Fruit fly (Drosophila melanogaster): ENCODE data around the gene r-cup.

r-cup gene

dm6 chrX:21040505-21040904 lies 14.8 kb upstream of the r-cup start, which contains the start of gene CG15449:
Gene CG15449 (minus strand): TSS chrX:21040605.
- TF ChIP-seq rgr (GFP tag; optimal IDR thresholded peaks at IDR 0.05) (no peak), sage (GFP tag; optimal IDR thresholded peaks at IDR 0.05) (no peak), CG9705 (GFP tag; optimal IDR thresholded peaks at IDR 0.05) (no peak), usp (GFP tag; optimal IDR thresholded peaks at IDR 0.05) (no peak)

dm6 chrX:21035938-21036324 lies 10.2 kb upstream of the r-cup start:
- TF ChIP-seq woc (GFP tag; optimal IDR thresholded peaks at IDR 0.05), result peak; percentile 13
- no peak for TF ChIP-seq OdsH (GFP tag; optimal IDR thresholded peaks at IDR 0.05)

- no peak for TF ChIP-seq N (GFP tag; optimal IDR thresholded peaks at IDR 0.05)
- TF ChIP-seq CrebA (GFP tag; optimal IDR thresholded peaks at IDR 0.05; ENCODE audit: borderline replicate concordance), result no peak
- TF ChIP-seq woc (GFP tag; optimal IDR thresholded peaks at IDR 0.05), result no peak
- TF ChIP-seq tai (GFP tag; optimal IDR thresholded peaks at IDR 0.05), result no peak
- TF ChIP-seq fru (GFP tag; optimal IDR thresholded peaks at IDR 0.05), result no peak
- TF ChIP-seq Hr83 (GFP tag; optimal IDR thresholded peaks at IDR 0.05; ENCODE audit: poor library complexity, severe bottlenecking), result no peak
- TF ChIP-seq h (GFP tag; optimal IDR thresholded peaks at IDR 0.05), result no peak
- TF ChIP-seq Abd-B (GFP tag; optimal IDR thresholded peaks at IDR 0.05), result no peak
- peak in 1 of 2 experiments; percentile 21 for TF ChIP-seq foxo (GFP tag; optimal IDR thresholded peaks at IDR 0.05)
- TF ChIP-seq Dfd (GFP tag; optimal IDR thresholded peaks at IDR 0.05), result no peak
- no peak for TF ChIP-seq Rel (GFP tag; optimal IDR thresholded peaks at IDR 0.05)
- no peak for TF ChIP-seq Rel (tag; optimal IDR thresholded peaks at IDR 0.05)
- no peak for TF ChIP-seq brk (GFP tag; optimal IDR thresholded peaks at IDR 0.05)
- no peak for TF ChIP-seq GATAd (GFP tag; optimal IDR thresholded peaks at IDR 0.05)
- TF ChIP-seq usp (GFP tag; optimal IDR thresholded peaks at IDR 0.05), result no peak
- no peak for TF ChIP-seq pan (optimal IDR thresholded peaks at IDR 0.05)
- peak; percentile 84 for TF ChIP-seq psq (GFP tag; optimal IDR thresholded peaks at IDR 0.05)
- no peak for TF ChIP-seq sage (GFP tag; optimal IDR thresholded peaks at IDR 0.05)
- TF ChIP-seq jim (GFP tag; optimal IDR thresholded peaks at IDR 0.05), result no peak
- TF ChIP-seq HLH106 (tag; optimal IDR thresholded peaks at IDR 0.05), result peak; percentile 11
- no peak for TF ChIP-seq lola (GFP tag; optimal IDR thresholded peaks at IDR 0.05)
- peak; percentile 51 for TF ChIP-seq Hnf4 (GFP tag; optimal IDR thresholded peaks at IDR 0.05)
- no peak for TF ChIP-seq Hr78 (GFP tag; optimal IDR thresholded peaks at IDR 0.05)
- peak; percentile 0 for TF ChIP-seq sv (GFP tag; optimal IDR thresholded peaks at IDR 0.05)
- no peak for TF ChIP-seq Myc (optimal IDR thresholded peaks at IDR 0.05)
- no peak for TF ChIP-seq br (GFP tag; optimal IDR thresholded peaks at IDR 0.05)
- TF ChIP-seq Sp1 (GFP tag; optimal IDR thresholded peaks at IDR 0.05), result no peak
- TF ChIP-seq rgr (GFP tag; optimal IDR thresholded peaks at IDR 0.05), result peak; percentile 36
Measured at dm6 chrX:21035208-21035937, 9.7 kb upstream of the r-cup start, which contains the start of gene Ntf-2. Gene Ntf-2 (plus strand): TSS chrX:21035469.

- TF ChIP-seq CG9705 (GFP tag; optimal IDR thresholded peaks at IDR 0.05) (no peak), psq (GFP tag; optimal IDR thresholded peaks at IDR 0.05) (no peak), rgr (GFP tag; optimal IDR thresholded peaks at IDR 0.05) (no peak), ey (GFP tag; optimal IDR thresholded peaks at IDR 0.05) (no peak), woc (GFP tag; optimal IDR thresholded peaks at IDR 0.05) (no peak), pan (optimal IDR thresholded peaks at IDR 0.05) (no peak), Dfd (GFP tag; optimal IDR thresholded peaks at IDR 0.05) (no peak), dsf (GFP tag; optimal IDR thresholded peaks at IDR 0.05; ENCODE audit: borderline replicate concordance) (no peak), CrebA (GFP tag; optimal IDR thresholded peaks at IDR 0.05; ENCODE audit: borderline replicate concordance) (no peak), Rel (GFP tag; optimal IDR thresholded peaks at IDR 0.05) (no peak), Rel (tag; optimal IDR thresholded peaks at IDR 0.05) (no peak), OdsH (GFP tag; optimal IDR thresholded peaks at IDR 0.05) (no peak), sage (GFP tag; optimal IDR thresholded peaks at IDR 0.05) (no peak), fru (GFP tag; optimal IDR thresholded peaks at IDR 0.05) (no peak), HLH106 (tag; optimal IDR thresholded peaks at IDR 0.05) (no peak)
Measured at dm6 chrX:21034638-21035037, 8.9 kb upstream of the r-cup start.

- TF ChIP-seq CG32264 (GFP tag; optimal IDR thresholded peaks at IDR 0.05) (no peak), Rel (GFP tag; optimal IDR thresholded peaks at IDR 0.05) (no peak), Rel (tag; optimal IDR thresholded peaks at IDR 0.05) (peak; percentile 67)
Measured at dm6 chrX:21031819-21032261, 6.2 kb upstream of the r-cup start, which contains the start of gene CG1529. Gene CG1529 (minus strand): TSS chrX:21031950.
